Worm (Caenorhabditis elegans) whole organism, young adult: ENCODE results near the gene R07E5.7.
A peak's percentile ranks its signal among the peaks of the same experiment; 100 is the strongest.
"Not testable (repeated sequence)": the region's sequence is repeated elsewhere in the genome, so short reads cannot be mapped to it uniquely, and the experiment has no call there.

Experiments
- B0261.1 ChIP-seq: sonication (generic microtip); optimal IDR thresholded peaks from 2 replicates; lab custom pipeline; 2016; ENCODE audit warnings: mild to moderate bottlenecking, missing genetic modification characterization, moderate library complexity, missing compliant biosample characterization
- C06A6.2 ChIP-seq: fragments of 200-800 bp; sonication (Bioruptor generic); conservative IDR thresholded peaks from 2 replicates; pipeline ENCODE4 v1.3.6; 2022; ENCODE audit warnings: missing genetic modification characterization, missing compliant biosample characterization
- F33H1.4 ChIP-seq: fragments of 200-800 bp; sonication (Bioruptor generic); IDR thresholded peaks from 2 replicates; pipeline ENCODE4 v1.3.6; 2022; ENCODE audit warnings: missing genetic modification reagents, missing genetic modification characterization, missing compliant biosample characterization
- T07F8.4 ChIP-seq: sonication (generic microtip); optimal IDR thresholded peaks from 2 replicates; lab custom pipeline; 2016; ENCODE audit warnings: mild to moderate bottlenecking, missing genetic modification characterization, moderate library complexity, missing compliant biosample characterization
- Y53G8AR.9 ChIP-seq: fragments of 200-800 bp; sonication (Bioruptor generic); conservative IDR thresholded peaks from 2 replicates; pipeline ENCODE4 v1.3.6; 2022; ENCODE audit warnings: missing genetic modification reagents, missing genetic modification characterization, missing compliant biosample characterization
- Y56A3A.18 ChIP-seq: fragments of 200-800 bp; sonication (Bioruptor generic); IDR thresholded peaks from 2 replicates; pipeline ENCODE4 v1.3.6; 2022; ENCODE audit warnings: missing genetic modification reagents, missing genetic modification characterization, missing compliant biosample characterization
- Y67H2A.10 ChIP-seq: fragments of 200-800 bp; sonication (Bioruptor generic); conservative IDR thresholded peaks from 2 replicates; pipeline ENCODE4 v1.3.6; 2022; ENCODE audit warnings: missing genetic modification reagents, missing genetic modification characterization, missing compliant biosample characterization
- aptf-3 ChIP-seq: fragments of 200-800 bp; sonication (Bioruptor generic); IDR thresholded peaks from 2 replicates; pipeline ENCODE4 v1.3.6; 2022; ENCODE audit warnings: missing genetic modification characterization, missing compliant biosample characterization
- athp-1 ChIP-seq: sonication (generic microtip); optimal IDR thresholded peaks from 2 replicates; lab custom pipeline; 2017; ENCODE audit warnings: mild to moderate bottlenecking, missing genetic modification characterization, missing compliant biosample characterization
- attf-3 ChIP-seq: fragments of 200-800 bp; sonication (Bioruptor generic); conservative IDR thresholded peaks from 2 replicates; pipeline ENCODE4 v1.3.6; 2022; ENCODE audit warnings: missing genetic modification reagents, missing genetic modification characterization, missing compliant biosample characterization
- cebp-1 ChIP-seq, 2 experiments: fragments of 200-800 bp in 1 of 2; sonication (Bioruptor generic) in 1 of 2; sonication (generic microtip) in 1 of 2; IDR thresholded peaks in 1 of 2; optimal IDR thresholded peaks in 1 of 2; 2 replicates each; pipeline versions ENCODE4 v1.3.6 to Lab custom; 2017 to 2022; ENCODE audit warnings: missing compliant biosample characterization in 2 of 2, missing genetic modification characterization in 2 of 2, mild to moderate bottlenecking in 1 of 2, missing genetic modification reagents in 1 of 2, moderate library complexity in 1 of 2
- cebp-2 ChIP-seq: fragments of 200-800 bp; sonication (Bioruptor generic); IDR thresholded peaks from 2 replicates; pipeline ENCODE4 v1.3.6; 2022; ENCODE audit warnings: missing genetic modification characterization, missing compliant biosample characterization
- ceh-100 ChIP-seq: fragments of 200-800 bp; sonication (Bioruptor generic); IDR thresholded peaks from 2 replicates; pipeline ENCODE4 v1.3.6; 2022; ENCODE audit warnings: missing genetic modification reagents, missing genetic modification characterization, missing compliant biosample characterization
- ceh-40 ChIP-seq: fragments of 200-800 bp; sonication (Bioruptor generic); IDR thresholded peaks from 2 replicates; pipeline ENCODE4 v1.3.6; 2022; ENCODE audit warnings: missing genetic modification characterization, missing compliant biosample characterization
- die-1 ChIP-seq: sonication (generic microtip); optimal IDR thresholded peaks from 2 replicates; lab custom pipeline; 2016; ENCODE audit warnings: missing genotype, mild to moderate bottlenecking, missing genetic modification characterization, missing compliant biosample characterization
- dox-1 ChIP-seq: fragments of 200-800 bp; sonication (Bioruptor generic); IDR thresholded peaks from 2 replicates; pipeline ENCODE4 v1.3.6; 2022; ENCODE audit warnings: missing genetic modification reagents, missing genetic modification characterization, missing compliant biosample characterization
- egl-18 ChIP-seq: fragments of 200-800 bp; sonication (Bioruptor generic); IDR thresholded peaks from 2 replicates; pipeline ENCODE4 v1.3.6; 2022; ENCODE audit warnings: missing genetic modification reagents, missing genetic modification characterization, missing compliant biosample characterization
- ekl-4 ChIP-seq: fragments of 200-800 bp; sonication (Bioruptor generic); IDR thresholded peaks from 2 replicates; pipeline ENCODE4 v1.3.6; 2022; ENCODE audit warnings: missing genetic modification reagents, missing genetic modification characterization, missing compliant biosample characterization
- him-1 ChIP-seq: sonication (generic microtip); optimal IDR thresholded peaks from 2 replicates; lab custom pipeline; 2016; ENCODE audit warnings: missing genotype, missing genetic modification reagents, missing genetic modification characterization, missing compliant biosample characterization
- hmg-1.2 ChIP-seq: fragments of 200-800 bp; sonication (Bioruptor generic); IDR thresholded peaks from 2 replicates; pipeline ENCODE4 v1.3.6; 2022; ENCODE audit warnings: missing genetic modification reagents, missing genetic modification characterization, missing compliant biosample characterization
- let-607 ChIP-seq, 2 experiments: fragments of 200-800 bp in 1 of 2; sonication (Bioruptor generic) in 1 of 2; sonication (generic microtip) in 1 of 2; optimal IDR thresholded peaks; 2 replicates each; lab custom pipeline; 2016 to 2018; ENCODE audit warnings: mild to moderate bottlenecking in 2 of 2, missing compliant biosample characterization in 2 of 2, missing genetic modification characterization in 2 of 2, moderate library complexity in 2 of 2, missing genotype in 1 of 2
- madf-6 ChIP-seq: fragments of 200-800 bp; sonication (Bioruptor generic); IDR thresholded peaks from 2 replicates; pipeline ENCODE4 v1.3.6; 2022; ENCODE audit warnings: missing genetic modification reagents, missing genetic modification characterization, missing compliant biosample characterization
- madf-8 ChIP-seq: fragments of 200-800 bp; sonication (Bioruptor generic); conservative IDR thresholded peaks from 2 replicates; pipeline ENCODE4 v1.3.6; 2022; ENCODE audit warnings: missing genetic modification reagents, missing genetic modification characterization, missing compliant biosample characterization
- mes-4 ChIP-seq: sonication (generic microtip); optimal IDR thresholded peaks from 2 replicates; lab custom pipeline; 2016; ENCODE audit warnings: missing genotype, missing genetic modification characterization, missing compliant biosample characterization
- nfyb-1 ChIP-seq: fragments of 200-800 bp; sonication (Bioruptor generic); IDR thresholded peaks from 2 replicates; pipeline ENCODE4 v1.3.6; 2022; ENCODE audit warnings: missing genetic modification reagents, missing genetic modification characterization, missing compliant biosample characterization
- nhr-179 ChIP-seq: sonication (generic microtip); optimal IDR thresholded peaks from 2 replicates; lab custom pipeline; 2016; ENCODE audit warnings: mild to moderate bottlenecking, missing genetic modification characterization, missing compliant biosample characterization
- pbrm-1 ChIP-seq: fragments of 200-800 bp; sonication (Bioruptor generic); IDR thresholded peaks from 2 replicates; pipeline ENCODE4 v1.3.6; 2022; ENCODE audit warnings: missing genetic modification reagents, missing genetic modification characterization, missing compliant biosample characterization
- rcor-1 ChIP-seq: fragments of 200-800 bp; sonication (Bioruptor generic); IDR thresholded peaks from 2 replicates; pipeline ENCODE4 v1.3.6; 2022; ENCODE audit warnings: missing genetic modification reagents, missing genetic modification characterization, missing compliant biosample characterization
- repo-1 ChIP-seq: sonication (generic microtip); optimal IDR thresholded peaks from 2 replicates; lab custom pipeline; 2017; ENCODE audit warnings: mild to moderate bottlenecking, missing genetic modification characterization, missing compliant biosample characterization
- snpc-1.1 ChIP-seq: sonication (generic microtip); optimal IDR thresholded peaks from 2 replicates; lab custom pipeline; 2017; ENCODE audit warnings: missing genetic modification characterization, mild to moderate bottlenecking, missing compliant biosample characterization, antibody characterized with exemption, moderate library complexity, missing genotype, missing genetic modification reagents; ENCODE audit not compliant: insufficient read depth
- tbp1 ChIP-seq: fragments of 200-800 bp; sonication (Bioruptor generic); optimal IDR thresholded peaks from 2 replicates; lab custom pipeline; 2018; ENCODE audit warnings: mild to moderate bottlenecking, missing genetic modification characterization, missing compliant biosample characterization
- xnd-1 ChIP-seq: sonication (generic microtip); optimal IDR thresholded peaks from 2 replicates; lab custom pipeline; 2016; ENCODE audit warnings: missing genotype, missing genetic modification reagents, missing genetic modification characterization, missing compliant biosample characterization
- ztf-25 ChIP-seq: fragments of 200-800 bp; sonication (Bioruptor generic); IDR thresholded peaks from 2 replicates; pipeline ENCODE4 v1.3.6; 2022; ENCODE audit warnings: missing genetic modification reagents, missing genetic modification characterization, missing compliant biosample characterization

R07E5.7 gene

ce11 chrIII:4426711-4427218 is 7.8 kb upstream of the R07E5.7 start (continued):
- TF ChIP-seq F33H1.4 (GFP tag; lab: Robert Waterston, UW) (peak; percentile 61), ztf-25 (GFP tag; lab: Robert Waterston, UW) (peak; percentile 63; the same call in 1 of the 2 replicates), nfyb-1 (peak; percentile 90), madf-8 (GFP tag; lab: Robert Waterston, UW) (peak; percentile 90), Y56A3A.18 (GFP tag; lab: Robert Waterston, UW) (peak; percentile 87), ceh-100 (GFP tag; lab: Robert Waterston, UW) (peak; percentile 63), Y67H2A.10 (GFP tag; lab: Robert Waterston, UW) (0 out of 2 replicates have a peak, but pooled peaks have one; percentile 17), C06A6.2 (peak; percentile 59), pbrm-1 (GFP tag; lab: Robert Waterston, UW) (peak; percentile 81; the same call in 1 of the 2 replicates), repo-1 (peak; percentile 18), athp-1 (tag; lab: Kevin White, UChicago) (peak; percentile 2), T07F8.4 (peak; percentile 30), ceh-40 (GFP tag; lab: Robert Waterston, UW) (0 out of 2 replicates have a peak, but pooled peaks have one; percentile 31), ekl-4 (GFP tag; lab: Robert Waterston, UW) (peak; percentile 90), xnd-1 (tag; lab: Kevin White, UChicago) (peak; percentile 71), dox-1 (GFP tag; lab: Robert Waterston, UW) (peak; percentile 80), snpc-1.1 (tag; lab: Kevin White, UChicago) (peak; percentile 85), egl-18 (GFP tag; lab: Robert Waterston, UW) (peak; percentile 68; the same call in 1 of the 2 replicates), cebp-1 (tag; optimal IDR thresholded peaks at IDR 0.05; lab: Kevin White, UChicago) (peak; percentile 44), die-1 (peak; percentile 58), madf-6 (GFP tag; lab: Robert Waterston, UW) (peak; percentile 95), B0261.1 (tag; lab: Kevin White, UChicago) (peak; percentile 63), aptf-3 (peak; percentile 79; the same call in 1 of the 2 replicates), tbp1 (GFP tag; lab: Kevin White, UChicago) (peak; percentile 79), Y53G8AR.9 (GFP tag; lab: Robert Waterston, UW) (0 out of 2 replicates have a peak, but pooled peaks have one; percentile 20), cebp-2 (GFP tag; lab: Robert Waterston, UW) (peak; percentile 82; the same call in 1 of the 2 replicates), attf-3 (GFP tag; lab: Robert Waterston, UW) (0 out of 2 replicates have a peak, but pooled peaks have one; percentile 21), rcor-1 (GFP tag; lab: Robert Waterston, UW) (peak; percentile 81), hmg-1.2 (GFP tag; lab: Robert Waterston, UW) (peak; percentile 97)
- TF ChIP-seq cebp-1 (GFP tag; IDR thresholded peaks at IDR 0.05; lab: Robert Waterston, UW): not testable (repeated sequence)

- TF ChIP-seq let-607 (tag; optimal IDR thresholded peaks at IDR 0.05; lab: Kevin White, UChicago) (no peak), mes-4 (tag; lab: Kevin White, UChicago) (no peak)
These were observed 1.0 kb downstream of the R07E5.7 start, which contains the start of the genes R07E5.19 and pdcd-2 for ce11 chrIII:4417956-4418355. Gene R07E5.19 (minus strand): TSS chrIII:4418056. Gene pdcd-2 (minus strand): TSS chrIII:4418057.

- TF ChIP-seq nhr-179 (tag; lab: Kevin White, UChicago): no peak
- TF ChIP-seq him-1: peak; percentile 34
These were observed 3.8 kb downstream of the R07E5.7 start, which contains the start of gene R07E5.11 for ce11 chrIII:4415135-4415534. Gene R07E5.11 (minus strand): TSS chrIII:4415235.
